Fruit fly (Drosophila melanogaster) whole organism, embryonic: ENCODE results near the gene CG43062.

Source experiments
- Aef1 ChIP-seq: fragments of 200-800 bp; sonication (Bioruptor generic); IDR thresholded peaks from 3 replicates; pipeline ENCODE4 v1.3.6; 2022; ENCODE audit warnings: missing biosample characterization, missing genetic modification characterization
- CG10267 ChIP-seq: fragments of 200-800 bp; sonication (Bioruptor generic); optimal IDR thresholded peaks from 2 replicates; lab custom pipeline; 2018; ENCODE audit warnings: missing biosample characterization, mild to moderate bottlenecking, missing genetic modification characterization, moderate library complexity
- CG11093 ChIP-seq: fragments of 200-800 bp; sonication (Bioruptor generic); IDR thresholded peaks from 3 replicates; pipeline ENCODE4 v1.3.6; 2022; ENCODE audit warnings: missing biosample characterization, missing genetic modification characterization
- CG14667 ChIP-seq: fragments of 200-800 bp; sonication (Bioruptor generic); IDR thresholded peaks from 2 replicates; pipeline ENCODE4 v1.3.6; 2022; ENCODE audit warnings: missing biosample characterization, missing genetic modification characterization
- CG1602 ChIP-seq: fragments of 200-800 bp; sonication (Bioruptor generic); optimal IDR thresholded peaks from 3 replicates; lab custom pipeline; 2016; ENCODE audit warnings: missing biosample characterization, missing genetic modification characterization
- CG1603 ChIP-seq: fragments of 200-800 bp; sonication (Bioruptor generic); optimal IDR thresholded peaks from 2 replicates; lab custom pipeline; 2019; ENCODE audit warnings: missing biosample characterization, mild to moderate bottlenecking, missing genetic modification characterization, moderate library complexity
- CG18011 ChIP-seq: fragments of 200-800 bp; sonication (Bioruptor generic); optimal IDR thresholded peaks from 2 replicates; lab custom pipeline; 2017; ENCODE audit warnings: missing biosample characterization, missing genetic modification characterization, mild to moderate bottlenecking, moderate library complexity, missing genotype
- CG2129 ChIP-seq: fragments of 200-800 bp; sonication (Bioruptor generic); IDR thresholded peaks from 2 replicates; pipeline ENCODE4 v1.3.6; 2022; ENCODE audit warnings: missing biosample characterization, missing genetic modification characterization; ENCODE audit not compliant: partially characterized antibody
- CG2199 ChIP-seq: fragments of 200-800 bp; sonication (Bioruptor generic); IDR thresholded peaks from 3 replicates; pipeline ENCODE4 v1.3.6; 2022; ENCODE audit warnings: missing biosample characterization, missing genetic modification characterization
- CG2875 ChIP-seq: fragments of 200-800 bp; sonication (Bioruptor generic); optimal IDR thresholded peaks from 2 replicates; lab custom pipeline; 2017; ENCODE audit warnings: missing biosample characterization, mild to moderate bottlenecking, missing genetic modification characterization, missing genetic modification reagents
- CG31224 ChIP-seq: fragments of 200-800 bp; sonication (Bioruptor generic); IDR thresholded peaks from 2 replicates; pipeline ENCODE4 v1.3.6; 2022; ENCODE audit warnings: missing biosample characterization, missing genetic modification characterization
- CG34422 ChIP-seq: fragments of 200-800 bp; sonication (Bioruptor generic); IDR thresholded peaks from 3 replicates; pipeline ENCODE4 v1.3.6; 2022; ENCODE audit warnings: missing biosample characterization, missing genetic modification characterization
- CG4282 ChIP-seq: fragments of 200-800 bp; sonication (Bioruptor generic); optimal IDR thresholded peaks from 2 replicates; lab custom pipeline; 2016; ENCODE audit warnings: missing biosample characterization, missing genetic modification characterization
- CG5245 ChIP-seq: fragments of 200-800 bp; sonication (Bioruptor generic); optimal IDR thresholded peaks from 3 replicates; lab custom pipeline; 2016; ENCODE audit warnings: missing biosample characterization, missing genetic modification characterization
- CHES-1-like ChIP-seq: fragments of 200-800 bp; sonication (Bioruptor generic); optimal IDR thresholded peaks from 2 replicates; lab custom pipeline; 2016; ENCODE audit warnings: missing biosample characterization, missing genetic modification characterization
- Deaf1 ChIP-seq: fragments of 200-800 bp; optimal IDR thresholded peaks from 3 replicates; lab custom pipeline; 2019; ENCODE audit warnings: missing biosample characterization, mild to moderate bottlenecking, missing genetic modification characterization, moderate library complexity
- H2.0 ChIP-seq: fragments of 200-800 bp; sonication (Bioruptor generic); IDR thresholded peaks from 2 replicates; pipeline ENCODE4 v1.3.6; 2022; ENCODE audit warnings: missing biosample characterization, missing genetic modification characterization
- Lim3 ChIP-seq: fragments of 200-800 bp; sonication (Bioruptor generic); IDR thresholded peaks from 2 replicates; pipeline ENCODE4 v1.3.6; 2022; ENCODE audit warnings: missing biosample characterization, missing genetic modification characterization
- Mad ChIP-seq: fragments of 200-800 bp; sonication (Bioruptor generic); optimal IDR thresholded peaks from 2 replicates; lab custom pipeline; 2016; ENCODE audit warnings: missing biosample characterization, missing genetic modification characterization
- Med ChIP-seq: fragments of 200-800 bp; sonication (Bioruptor generic); peaks from one replicate; lab custom pipeline; 2016; ENCODE audit warnings: missing biosample characterization, missing genetic modification characterization, mild to moderate bottlenecking, inconsistent platforms, moderate library complexity
- Nf-YB ChIP-seq: fragments of 200-800 bp; sonication (Bioruptor generic); optimal IDR thresholded peaks from 3 replicates; lab custom pipeline; 2019; ENCODE audit warnings: missing biosample characterization, mild to moderate bottlenecking, missing genetic modification characterization, moderate library complexity
- Oli ChIP-seq: fragments of 200-800 bp; sonication (Bioruptor generic); optimal IDR thresholded peaks from 2 replicates; lab custom pipeline; 2018; ENCODE audit warnings: missing biosample characterization, mild to moderate bottlenecking, missing genetic modification characterization, moderate library complexity
- Six4 ChIP-seq: fragments of 200-800 bp; sonication (Bioruptor generic); optimal IDR thresholded peaks from 2 replicates; lab custom pipeline; 2016; ENCODE audit warnings: missing biosample characterization, missing genetic modification characterization
- Sry-β ChIP-seq: fragments of 200-800 bp; sonication (Bioruptor generic); optimal IDR thresholded peaks from 2 replicates; lab custom pipeline; 2018; ENCODE audit warnings: missing biosample characterization, mild to moderate bottlenecking, missing genetic modification characterization, moderate library complexity
- Sry-δ ChIP-seq: fragments of 200-800 bp; sonication (Bioruptor generic); optimal IDR thresholded peaks from 2 replicates; lab custom pipeline; 2016; ENCODE audit warnings: missing biosample characterization, missing genetic modification characterization
- Ssrp ChIP-seq: fragments of 200-800 bp; sonication (Bioruptor generic); optimal IDR thresholded peaks from 2 replicates; lab custom pipeline; 2018; ENCODE audit warnings: missing biosample characterization, mild to moderate bottlenecking, missing genetic modification characterization, moderate library complexity
- Tbp ChIP-seq: fragments of >200 bp; optimal IDR thresholded peaks from 2 replicates; lab custom pipeline; 2018; ENCODE audit warnings: missing biosample characterization, missing genetic modification characterization
- Usf ChIP-seq: fragments of 200-800 bp; sonication (Bioruptor generic); optimal IDR thresholded peaks from 2 replicates; lab custom pipeline; 2017; ENCODE audit warnings: missing genotype, missing biosample characterization, missing genetic modification characterization
- YL-1 ChIP-seq: fragments of 200-800 bp; sonication (Bioruptor generic); optimal IDR thresholded peaks from 3 replicates; lab custom pipeline; 2017; ENCODE audit warnings: missing biosample characterization, mild to moderate bottlenecking, missing genetic modification characterization
- bsh ChIP-seq, 2 experiments: fragments of 200-800 bp; sonication (Bioruptor generic); optimal IDR thresholded peaks; 2 replicates each; lab custom pipeline; 2017 to 2018; ENCODE audit warnings: mild to moderate bottlenecking in 2 of 2, missing biosample characterization in 2 of 2, missing genetic modification characterization in 2 of 2, moderate library complexity in 1 of 2
- chn ChIP-seq: fragments of 200-800 bp; sonication (Bioruptor generic); optimal IDR thresholded peaks from 2 replicates; lab custom pipeline; 2016; ENCODE audit warnings: missing biosample characterization, missing genetic modification characterization
- crol ChIP-seq: fragments of 200-800 bp; sonication (Bioruptor generic); IDR thresholded peaks from 2 replicates; pipeline ENCODE4 v1.3.6; 2022; ENCODE audit warnings: missing biosample characterization, missing genetic modification characterization
- dmrt11E ChIP-seq: fragments of 200-800 bp; sonication (Bioruptor generic); optimal IDR thresholded peaks from 3 replicates; lab custom pipeline; 2018; ENCODE audit warnings: missing biosample characterization, mild to moderate bottlenecking, missing genetic modification characterization, moderate library complexity
- eve ChIP-seq, 2 experiments: fragments of >200 bp; optimal IDR thresholded peaks; 2 replicates each; lab custom pipeline; 2017; ENCODE audit warnings: missing biosample characterization in 2 of 2, missing genetic modification characterization in 2 of 2
- ewg ChIP-seq: fragments of 200-800 bp; sonication (Bioruptor generic); optimal IDR thresholded peaks from 3 replicates; lab custom pipeline; 2017; ENCODE audit warnings: mild to moderate bottlenecking, missing biosample characterization, missing genetic modification reagents, missing genetic modification characterization
- grau ChIP-seq: fragments of 200-800 bp; optimal IDR thresholded peaks from 3 replicates; lab custom pipeline; 2019; ENCODE audit warnings: missing biosample characterization, mild to moderate bottlenecking, missing genetic modification characterization, moderate library complexity
- jumu ChIP-seq: fragments of 200-800 bp; sonication (Bioruptor generic); optimal IDR thresholded peaks from 3 replicates; lab custom pipeline; 2016; ENCODE audit warnings: missing biosample characterization, missing genetic modification characterization
- kay ChIP-seq: fragments of 200-800 bp; sonication (Bioruptor generic); optimal IDR thresholded peaks from 2 replicates; lab custom pipeline; 2016; ENCODE audit warnings: missing biosample characterization, missing genetic modification characterization
- kni ChIP-seq: fragments of 200-800 bp; sonication (Bioruptor generic); optimal IDR thresholded peaks from 3 replicates; lab custom pipeline; 2017; ENCODE audit warnings: mild to moderate bottlenecking, missing biosample characterization, missing genetic modification reagents, missing genetic modification characterization
- oc ChIP-seq: fragments of 200-800 bp; sonication (Bioruptor generic); optimal IDR thresholded peaks from 2 replicates; lab custom pipeline; 2018; ENCODE audit warnings: missing biosample characterization, mild to moderate bottlenecking, missing genetic modification characterization, moderate library complexity
- pfk ChIP-seq: fragments of 200-800 bp; sonication (Bioruptor generic); optimal IDR thresholded peaks from 2 replicates; lab custom pipeline; 2018; ENCODE audit warnings: missing biosample characterization, mild to moderate bottlenecking, missing genetic modification characterization, moderate library complexity
- rib ChIP-seq: fragments of 200-800 bp; sonication (Bioruptor generic); IDR thresholded peaks from 2 replicates; pipeline ENCODE4 v1.3.6; 2022; ENCODE audit warnings: missing biosample characterization, missing genetic modification characterization
- slbo ChIP-seq: fragments of 200-800 bp; sonication (Bioruptor generic); IDR thresholded peaks from 2 replicates; pipeline ENCODE4 v1.3.6; 2022; ENCODE audit warnings: missing biosample characterization, missing genetic modification characterization
- so ChIP-seq: fragments of 200-800 bp; sonication (Bioruptor generic); IDR thresholded peaks from 3 replicates; pipeline ENCODE4 v1.3.6; 2022; ENCODE audit warnings: missing biosample characterization, missing genetic modification characterization
- tll ChIP-seq, 2 experiments: fragments of 200-800 bp in 1 of 2; fragments of >200 bp in 1 of 2; sonication (Bioruptor generic) in 1 of 2; optimal IDR thresholded peaks; 2 replicates each; lab custom pipeline; 2017 to 2019; ENCODE audit warnings: missing biosample characterization in 2 of 2, missing genetic modification characterization in 2 of 2, mild to moderate bottlenecking in 1 of 2, moderate library complexity in 1 of 2
- trem ChIP-seq: fragments of 200-800 bp; optimal IDR thresholded peaks from 3 replicates; lab custom pipeline; 2019; ENCODE audit warnings: missing biosample characterization, mild to moderate bottlenecking, missing genetic modification characterization, moderate library complexity
- ttk ChIP-seq: fragments of 200-800 bp; sonication (Bioruptor generic); IDR thresholded peaks from 2 replicates; pipeline ENCODE4 v2.1.2; 2022; ENCODE audit warnings: missing biosample characterization, missing genetic modification characterization
- wek ChIP-seq: fragments of 200-800 bp; sonication (Bioruptor generic); optimal IDR thresholded peaks from 3 replicates; lab custom pipeline; 2018; ENCODE audit warnings: missing biosample characterization, mild to moderate bottlenecking, missing genetic modification characterization, moderate library complexity
- yki ChIP-seq: fragments of >200 bp; optimal IDR thresholded peaks from 3 replicates; lab custom pipeline; 2018
- zen2 ChIP-seq: fragments of 200-800 bp; sonication (Bioruptor generic); IDR thresholded peaks from 3 replicates; pipeline ENCODE4 v1.3.6; 2022; ENCODE audit warnings: missing biosample characterization, missing genetic modification characterization; ENCODE audit not compliant: partially characterized antibody

Gene CG43062

DNA sequence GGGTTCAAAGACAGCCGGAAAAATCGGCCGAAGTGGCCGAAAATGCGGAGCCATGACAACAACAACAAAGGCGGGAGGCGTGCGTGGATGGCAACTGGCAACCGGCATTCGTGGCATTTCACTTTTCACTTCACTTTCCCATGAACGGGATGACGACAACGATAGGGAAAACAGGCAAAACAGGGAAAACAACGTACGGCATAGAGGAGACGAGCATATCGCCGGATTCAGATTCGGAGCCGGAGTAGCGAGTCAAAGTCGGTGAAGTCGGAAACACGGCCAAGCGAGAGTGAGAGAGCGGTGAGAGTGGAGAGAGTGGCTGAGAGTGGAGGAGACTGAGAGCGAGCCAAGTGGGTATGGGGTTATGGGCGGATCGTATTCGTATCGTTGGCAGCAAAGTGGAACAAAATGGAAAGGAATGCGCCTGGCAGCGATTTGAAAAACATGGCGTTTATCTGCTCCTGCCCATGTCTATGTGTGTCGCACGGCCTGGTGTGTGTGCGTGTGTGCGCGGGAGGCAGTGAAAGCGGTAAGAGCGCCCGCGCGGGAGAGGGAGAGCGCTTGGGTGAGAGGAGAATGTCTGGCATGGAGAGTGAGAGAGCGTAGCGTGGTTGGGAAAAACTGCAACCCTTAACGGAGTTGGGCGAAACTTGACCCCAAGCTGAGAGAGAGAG lies 23.3 kb downstream of the CG43062 start (continued):
- TF ChIP-seq YL-1: no peak
- TF ChIP-seq so: no peak
- no peak for TF ChIP-seq Lim3 (GFP tag; lab: Robert Waterston, UW)
- TF ChIP-seq Ssrp (tag; lab: Kevin White, UChicago): no peak
- no peak for TF ChIP-seq Mad (GFP tag; lab: Kevin White, UChicago)
- TF ChIP-seq H2.0 (GFP tag; lab: Robert Waterston, UW): no peak
- TF ChIP-seq ttk (GFP tag; lab: Robert Waterston, UW): no peak
- no peak for TF ChIP-seq Oli (tag; lab: Kevin White, UChicago)
- peak; percentile 26; the same call in 1 of the 3 replicates for TF ChIP-seq CG34422
- TF ChIP-seq kay (GFP tag; lab: Kevin White, UChicago): no peak
- no peak for TF ChIP-seq CG1602
- TF ChIP-seq chn: peak; percentile 31
- TF ChIP-seq bsh (GFP tag; optimal IDR thresholded peaks at IDR 0.05; lab: Kevin White, UChicago): peak in 1 of 2 experiments; percentile 13
- TF ChIP-seq CG2199 (GFP tag; lab: Robert Waterston, UW): peak; percentile 94
- TF ChIP-seq Deaf1: peak; percentile 61
- TF ChIP-seq dmrt11E: peak; percentile 8
- TF ChIP-seq Nf-YB: no peak
- peak; percentile 79 for TF ChIP-seq ewg (GFP tag; lab: Kevin White, UChicago)
- no peak for TF ChIP-seq eve (GFP tag; optimal IDR thresholded peaks at IDR 0.05; lab: Kevin White, UChicago)
- peak; percentile 70 for TF ChIP-seq crol
- no peak for TF ChIP-seq CG18011 (GFP tag; lab: Kevin White, UChicago)
- TF ChIP-seq oc: no peak
- no peak for TF ChIP-seq CG14667
- TF ChIP-seq Sry-β (GFP tag; lab: Kevin White, UChicago): no peak
- TF ChIP-seq wek: peak; percentile 47
- no peak for TF ChIP-seq CG10267 (tag; lab: Kevin White, UChicago)
- TF ChIP-seq Usf: no peak
- TF ChIP-seq jumu (GFP tag; lab: Kevin White, UChicago): no peak
- TF ChIP-seq CG31224 (GFP tag; lab: Robert Waterston, UW): no peak
- TF ChIP-seq CG1603 (tag; lab: Kevin White, UChicago): peak; percentile 9
- TF ChIP-seq Six4 (GFP tag; lab: Kevin White, UChicago): no peak
- TF ChIP-seq Tbp (GFP tag; lab: Kevin White, UChicago): peak; percentile 68
- no peak for TF ChIP-seq grau
- no peak for TF ChIP-seq CG5245 (GFP tag; lab: Kevin White, UChicago)
- no peak for TF ChIP-seq CG2875
- no peak for TF ChIP-seq Sry-δ (GFP tag; lab: Kevin White, UChicago)
- peak in 1 of 2 experiments; percentile 74 for TF ChIP-seq tll (GFP tag; optimal IDR thresholded peaks at IDR 0.05; lab: Kevin White, UChicago)
- TF ChIP-seq Aef1: no peak
- peak; percentile 95 for TF ChIP-seq kni (GFP tag; lab: Kevin White, UChicago)
- TF ChIP-seq CG4282 (GFP tag; lab: Kevin White, UChicago): no peak
- peak; percentile 97 for TF ChIP-seq pfk
- peak; percentile 78 for TF ChIP-seq Med
- peak; percentile 97 for TF ChIP-seq yki
- TF ChIP-seq rib: 0 out of 2 replicates have a peak, but pooled peaks have one; percentile 12
- no peak for TF ChIP-seq zen2 (GFP tag; lab: Robert Waterston, UW)
- TF ChIP-seq CG11093 (GFP tag; lab: Robert Waterston, UW): no peak
- TF ChIP-seq CHES-1-like (GFP tag; lab: Kevin White, UChicago): no peak
- TF ChIP-seq CG2129 (GFP tag; lab: Robert Waterston, UW): 0 out of 2 replicates have a peak, but pooled peaks have one; percentile 16
- TF ChIP-seq trem (tag; lab: Kevin White, UChicago): peak; percentile 11
- TF ChIP-seq slbo (GFP tag; lab: Robert Waterston, UW): no peak
